Fruit fly (Drosophila melanogaster): ENCODE results near the gene CG11286.

The CG11286 gene

DNA sequence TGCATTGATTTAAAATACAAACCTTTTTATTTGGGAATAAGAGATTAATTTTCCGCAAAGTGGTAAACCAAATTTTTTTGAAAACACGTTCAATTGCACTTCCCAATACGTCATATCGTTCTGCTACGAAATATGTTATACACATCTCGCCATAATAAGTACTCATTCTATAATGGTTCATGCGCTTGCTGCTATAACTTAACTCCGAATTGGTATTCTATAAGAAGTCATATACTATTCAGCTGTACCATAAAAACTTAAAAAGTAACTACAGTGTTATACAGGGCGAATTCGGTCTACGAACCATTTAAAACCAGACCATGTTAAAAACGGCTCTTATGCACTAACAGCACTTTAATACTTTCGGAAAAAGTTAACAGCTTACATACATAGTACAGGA, 8.1 kb upstream of the CG11286 start (continued):
- peak; percentile 57 for TF ChIP-seq stwl (tag; optimal IDR thresholded peaks at IDR 0.05)
- TF ChIP-seq CG13624 (GFP tag; optimal IDR thresholded peaks at IDR 0.05) = no peak
- peak; percentile 26 for TF ChIP-seq CG4820 (GFP tag; optimal IDR thresholded peaks at IDR 0.05)
- peak; percentile 74 for TF ChIP-seq CTCF (GFP tag; optimal IDR thresholded peaks at IDR 0.05)
- TF ChIP-seq Myb (GFP tag; optimal IDR thresholded peaks at IDR 0.05) = no peak
- peak; percentile 16; the same call in 1 of the 3 replicates for TF ChIP-seq zen2 (GFP tag; IDR thresholded peaks at IDR 0.05; ENCODE audit: partially characterized antibody)
- TF ChIP-seq CG17912 (GFP tag; optimal IDR thresholded peaks at IDR 0.05) = peak; percentile 74
- no peak for TF ChIP-seq CG2678 (tag; optimal IDR thresholded peaks at IDR 0.05)
- TF ChIP-seq CG17568 (GFP tag; optimal IDR thresholded peaks at IDR 0.05) = peak; percentile 12
- peak; percentile 57 for TF ChIP-seq ATbp (GFP tag; optimal IDR thresholded peaks at IDR 0.05)
- peak; percentile 78 for TF ChIP-seq CG9437 (GFP tag; optimal IDR thresholded peaks at IDR 0.05)
- TF ChIP-seq CG2199 (GFP tag; IDR thresholded peaks at IDR 0.05) = 0 out of 3 replicates have a peak, but pooled peaks have one; percentile 24
- no peak for TF ChIP-seq mirr (GFP tag; optimal IDR thresholded peaks at IDR 0.05)
- peak; percentile 20 for TF ChIP-seq Meics (GFP tag; optimal IDR thresholded peaks at IDR 0.05)
- TF ChIP-seq amos (GFP tag; IDR thresholded peaks at IDR 0.05; ENCODE audit: partially characterized antibody) = no peak
- TF ChIP-seq CG11560 (tag; IDR thresholded peaks at IDR 0.05) = no peak
- TF ChIP-seq CG1529 (GFP tag; optimal IDR thresholded peaks at IDR 0.05) = peak; percentile 17
- no peak for TF ChIP-seq GATAe (GFP tag; conservative IDR thresholded peaks at IDR 0.05)
- peak; percentile 11 for TF ChIP-seq CG15696 (tag; optimal IDR thresholded peaks at IDR 0.05)
- TF ChIP-seq Sox102F (GFP tag; optimal IDR thresholded peaks at IDR 0.05) = peak; percentile 24
- TF ChIP-seq Sox100B (GFP tag; optimal IDR thresholded peaks at IDR 0.05) = peak; percentile 37
- 0 out of 4 replicates have a peak, but pooled peaks have one; percentile 38 for TF ChIP-seq chinmo (GFP tag; IDR thresholded peaks at IDR 0.05; ENCODE audit: partially characterized antibody)
- TF ChIP-seq CG10543 (GFP tag; optimal IDR thresholded peaks at IDR 0.05) = no peak
- peak; percentile 47 for TF ChIP-seq CG13424 (tag; optimal IDR thresholded peaks at IDR 0.05)
- peak; percentile 78; the same call in 2 of the 3 replicates for TF ChIP-seq gce (GFP tag; IDR thresholded peaks at IDR 0.05)
- no peak for TF ChIP-seq ERR (GFP tag; optimal IDR thresholded peaks at IDR 0.05)
- peak; percentile 44 for TF ChIP-seq Drgx (GFP tag; IDR thresholded peaks at IDR 0.05)
- TF ChIP-seq tap (tag; optimal IDR thresholded peaks at IDR 0.05) = peak; percentile 19
- peak; percentile 58; the same call in 1 of the 2 replicates for TF ChIP-seq CG17328 (GFP tag; IDR thresholded peaks at IDR 0.05)
- no peak for TF ChIP-seq CG31441 (GFP tag; IDR thresholded peaks at IDR 0.05)
- peak; percentile 28 for TF ChIP-seq CG3407 (GFP tag; optimal IDR thresholded peaks at IDR 0.05)
- TF ChIP-seq Asciz (GFP tag; optimal IDR thresholded peaks at IDR 0.05) = peak; percentile 57
- peak; percentile 34 for TF ChIP-seq fd64A (GFP tag; optimal IDR thresholded peaks at IDR 0.05)
- peak; percentile 43 for TF ChIP-seq CG6254 (GFP tag; optimal IDR thresholded peaks at IDR 0.05)
- peak; percentile 49; the same call in 1 of the 2 replicates for TF ChIP-seq Awh (GFP tag; IDR thresholded peaks at IDR 0.05)
- TF ChIP-seq B-H1 (GFP tag; IDR thresholded peaks at IDR 0.05) = no peak
- peak in 1 of 2 experiments; percentile 38 for TF ChIP-seq Hr51 (GFP tag; optimal IDR thresholded peaks at IDR 0.05)
- peak; percentile 2 for TF ChIP-seq CG15514 (GFP tag; optimal IDR thresholded peaks at IDR 0.05)
- peak; percentile 35 for TF ChIP-seq pita (GFP tag; optimal IDR thresholded peaks at IDR 0.05)
- TF ChIP-seq CG32532 (GFP tag; IDR thresholded peaks at IDR 0.05) = peak; percentile 48; the same call in 1 of the 2 replicates
- TF ChIP-seq CG8359 (GFP tag; optimal IDR thresholded peaks at IDR 0.05; ENCODE audit: borderline replicate concordance) = peak; percentile 30
- TF ChIP-seq btn (GFP tag; optimal IDR thresholded peaks at IDR 0.05) = peak; percentile 25
- no peak for TF ChIP-seq CG9817 (tag; optimal IDR thresholded peaks at IDR 0.05)

All from whole organism, embryonic.